Fruit fly (Drosophila melanogaster) whole organism, embryonic: ENCODE measurements around the gene CG10984.

ENCODE experiments used
- Ada2b ChIP-seq: fragments of 200-800 bp; sonication (Bioruptor generic); IDR thresholded peaks from 2 replicates; pipeline ENCODE4 v1.3.6; 2022; ENCODE audit warnings: missing biosample characterization, missing genetic modification characterization
- Blimp-1 ChIP-seq: fragments of 200-800 bp; sonication (Bioruptor generic); optimal IDR thresholded peaks from 3 replicates; lab custom pipeline; 2018; ENCODE audit warnings: missing biosample characterization, missing genetic modification characterization, mild to moderate bottlenecking, moderate library complexity, missing genetic modification reagents
- CG1024 ChIP-seq: fragments of 200-800 bp; sonication (Bioruptor generic); IDR thresholded peaks from 2 replicates; pipeline ENCODE4 v1.3.6; 2022; ENCODE audit warnings: missing biosample characterization, missing genetic modification characterization
- CG10267 ChIP-seq: fragments of 200-800 bp; sonication (Bioruptor generic); optimal IDR thresholded peaks from 2 replicates; lab custom pipeline; 2018; ENCODE audit warnings: missing biosample characterization, mild to moderate bottlenecking, missing genetic modification characterization, moderate library complexity
- CG10979 ChIP-seq: fragments of 200-800 bp; sonication (Bioruptor generic); optimal IDR thresholded peaks from 2 replicates; lab custom pipeline; 2018; ENCODE audit warnings: missing biosample characterization, mild to moderate bottlenecking, missing genetic modification characterization, moderate library complexity
- CG12391 ChIP-seq: fragments of 200-800 bp; sonication (Bioruptor generic); optimal IDR thresholded peaks from 3 replicates; lab custom pipeline; 2018; ENCODE audit warnings: missing biosample characterization, mild to moderate bottlenecking, missing genetic modification characterization, moderate library complexity
- CG14710 ChIP-seq: fragments of 200-800 bp; sonication (Bioruptor generic); optimal IDR thresholded peaks from 3 replicates; lab custom pipeline; 2019; ENCODE audit warnings: missing biosample characterization, mild to moderate bottlenecking, missing genetic modification characterization, moderate library complexity
- CG15479 ChIP-seq: fragments of 200-800 bp; sonication (Bioruptor generic); optimal IDR thresholded peaks from 3 replicates; lab custom pipeline; 2019; ENCODE audit warnings: missing biosample characterization, mild to moderate bottlenecking, missing genetic modification characterization, moderate library complexity
- CG18262 ChIP-seq: fragments of 200-800 bp; optimal IDR thresholded peaks from 3 replicates; lab custom pipeline; 2019; ENCODE audit warnings: missing biosample characterization, mild to moderate bottlenecking, missing genetic modification characterization, moderate library complexity
- CG2712 ChIP-seq: fragments of 200-800 bp; optimal IDR thresholded peaks from 3 replicates; lab custom pipeline; 2019; ENCODE audit warnings: missing biosample characterization, mild to moderate bottlenecking, missing genetic modification characterization, moderate library complexity
- CG4707 ChIP-seq: fragments of 200-800 bp; sonication (Bioruptor generic); optimal IDR thresholded peaks from 2 replicates; lab custom pipeline; 2018; ENCODE audit warnings: missing biosample characterization, mild to moderate bottlenecking, missing genetic modification characterization, moderate library complexity
- CG5245 ChIP-seq: fragments of 200-800 bp; sonication (Bioruptor generic); optimal IDR thresholded peaks from 3 replicates; lab custom pipeline; 2016; ENCODE audit warnings: missing biosample characterization, missing genetic modification characterization
- CG6254 ChIP-seq: fragments of 200-800 bp; sonication (Bioruptor generic); optimal IDR thresholded peaks from 3 replicates; lab custom pipeline; 2017; ENCODE audit warnings: mild to moderate bottlenecking, missing biosample characterization, missing genetic modification reagents, missing genetic modification characterization
- CG6683 ChIP-seq: fragments of 200-800 bp; sonication (Bioruptor generic); optimal IDR thresholded peaks from 2 replicates; lab custom pipeline; 2017; ENCODE audit warnings: missing biosample characterization, mild to moderate bottlenecking, missing genetic modification characterization, missing genetic modification reagents
- CG6689 ChIP-seq: fragments of 200-800 bp; sonication (Bioruptor generic); IDR thresholded peaks from 2 replicates; pipeline ENCODE4 v1.3.6; 2022; ENCODE audit warnings: missing biosample characterization, missing genetic modification characterization
- CG7963 ChIP-seq: fragments of 200-800 bp; sonication (Bioruptor generic); IDR thresholded peaks from 3 replicates; pipeline ENCODE4 v1.3.6; 2022; ENCODE audit warnings: missing biosample characterization, missing genetic modification characterization; ENCODE audit not compliant: partially characterized antibody
- CG8388 ChIP-seq: fragments of 200-800 bp; sonication (Bioruptor generic); optimal IDR thresholded peaks from 2 replicates; lab custom pipeline; 2019; ENCODE audit warnings: missing biosample characterization, mild to moderate bottlenecking, missing genetic modification characterization, moderate library complexity
- CG8478 ChIP-seq: fragments of >200 bp; optimal IDR thresholded peaks from 2 replicates; lab custom pipeline; 2018
- CG9727 ChIP-seq: fragments of 200-800 bp; sonication (Bioruptor generic); optimal IDR thresholded peaks from 3 replicates; lab custom pipeline; 2017; ENCODE audit warnings: missing biosample characterization, mild to moderate bottlenecking, missing genetic modification characterization
- CG9817 ChIP-seq: fragments of 200-800 bp; sonication (Bioruptor generic); optimal IDR thresholded peaks from 2 replicates; lab custom pipeline; 2018; ENCODE audit warnings: missing biosample characterization, mild to moderate bottlenecking, missing genetic modification characterization, moderate library complexity
- CoRest ChIP-seq: fragments of 200-800 bp; sonication (Bioruptor generic); optimal IDR thresholded peaks from 3 replicates; lab custom pipeline; 2018; ENCODE audit warnings: missing biosample characterization, mild to moderate bottlenecking, missing genetic modification characterization, moderate library complexity
- Ets65A ChIP-seq: fragments of 200-800 bp; sonication (Bioruptor generic); peaks from one replicate; lab custom pipeline; 2016; ENCODE audit warnings: missing biosample characterization, missing genetic modification characterization
- Lhr ChIP-seq: fragments of 200-800 bp; sonication (Bioruptor generic); optimal IDR thresholded peaks from 3 replicates; lab custom pipeline; 2017; ENCODE audit warnings: mild to moderate bottlenecking, missing biosample characterization, missing genetic modification reagents, missing genetic modification characterization
- NfI ChIP-seq: fragments of 200-800 bp; sonication (Bioruptor generic); optimal IDR thresholded peaks from 3 replicates; lab custom pipeline; 2018; ENCODE audit warnings: missing biosample characterization, mild to moderate bottlenecking, missing genetic modification characterization, moderate library complexity
- Spps ChIP-seq: fragments of 200-800 bp; sonication (Bioruptor generic); optimal IDR thresholded peaks from 2 replicates; lab custom pipeline; 2018; ENCODE audit warnings: missing biosample characterization, mild to moderate bottlenecking, missing genetic modification characterization
- Xbp1 ChIP-seq: fragments of 200-800 bp; sonication (Bioruptor generic); optimal IDR thresholded peaks from 3 replicates; lab custom pipeline; 2016; ENCODE audit warnings: missing biosample characterization, mild to moderate bottlenecking, missing genetic modification characterization
- Xrp1 ChIP-seq: fragments of 200-800 bp; sonication (Bioruptor generic); IDR thresholded peaks from 2 replicates; pipeline ENCODE4 v1.3.6; 2022; ENCODE audit warnings: missing biosample characterization, missing genetic modification characterization
- bab2 ChIP-seq: fragments of 200-800 bp; sonication (Bioruptor generic); optimal IDR thresholded peaks from 2 replicates; lab custom pipeline; 2016; ENCODE audit warnings: missing biosample characterization, missing genetic modification characterization
- bbx ChIP-seq: fragments of 200-800 bp; sonication (Bioruptor generic); IDR thresholded peaks from 2 replicates; pipeline ENCODE4 v1.3.6; 2022; ENCODE audit warnings: missing biosample characterization, missing genetic modification characterization; ENCODE audit not compliant: partially characterized antibody
- bsh ChIP-seq, 2 experiments: fragments of 200-800 bp; sonication (Bioruptor generic); optimal IDR thresholded peaks; 2 replicates each; lab custom pipeline; 2017 to 2018; ENCODE audit warnings: mild to moderate bottlenecking in 2 of 2, missing biosample characterization in 2 of 2, missing genetic modification characterization in 2 of 2, moderate library complexity in 1 of 2
- chif ChIP-seq, 2 experiments: fragments of 200-800 bp; sonication (Bioruptor generic); optimal IDR thresholded peaks; 3 replicates each; lab custom pipeline; 2016; ENCODE audit warnings: missing biosample characterization in 2 of 2, missing genetic modification characterization in 2 of 2
- ci ChIP-seq: fragments of 200-800 bp; sonication (Bioruptor generic); IDR thresholded peaks from 3 replicates; pipeline ENCODE4 v1.3.6; 2022; ENCODE audit warnings: missing biosample characterization, missing genetic modification characterization
- dmrt11E ChIP-seq: fragments of 200-800 bp; sonication (Bioruptor generic); optimal IDR thresholded peaks from 3 replicates; lab custom pipeline; 2018; ENCODE audit warnings: missing biosample characterization, mild to moderate bottlenecking, missing genetic modification characterization, moderate library complexity
- dysf ChIP-seq: fragments of 200-800 bp; sonication (Bioruptor generic); IDR thresholded peaks from 3 replicates; pipeline ENCODE4 v1.3.6; 2022; ENCODE audit warnings: missing biosample characterization, missing genetic modification characterization
- fd102C ChIP-seq: fragments of 200-800 bp; sonication (Bioruptor generic); optimal IDR thresholded peaks from 2 replicates; lab custom pipeline; 2018; ENCODE audit warnings: missing biosample characterization, mild to moderate bottlenecking, missing genetic modification characterization, moderate library complexity
- fd96Cb ChIP-seq: fragments of 200-800 bp; sonication (Bioruptor generic); optimal IDR thresholded peaks from 2 replicates; lab custom pipeline; 2018; ENCODE audit warnings: missing biosample characterization, mild to moderate bottlenecking, missing genetic modification characterization, moderate library complexity
- gem ChIP-seq: fragments of 200-800 bp; sonication (Bioruptor generic); optimal IDR thresholded peaks from 2 replicates; lab custom pipeline; 2019; ENCODE audit warnings: missing biosample characterization, mild to moderate bottlenecking, missing genetic modification characterization, moderate library complexity
- lola ChIP-seq, 3 experiments: fragments of >200 bp in 2 of 3; fragments of 200-800 bp in 1 of 3; sonication (Bioruptor generic) in 1 of 3; optimal IDR thresholded peaks; 2 replicates each; lab custom pipeline; 2017 to 2019; ENCODE audit warnings: missing biosample characterization in 3 of 3, missing genetic modification characterization in 3 of 3, mild to moderate bottlenecking in 1 of 3, moderate library complexity in 1 of 3
- prd ChIP-seq, 3 experiments: fragments of >200 bp in 2 of 3; fragments of 200-800 bp in 1 of 3; sonication (Bioruptor generic) in 1 of 3; optimal IDR thresholded peaks in 2 of 3; IDR thresholded peaks in 1 of 3; 2 replicates in 2 of 3; 3 replicates in 1 of 3; pipeline versions ENCODE4 v1.3.6 to Lab custom; 2017 to 2022; ENCODE audit warnings: missing biosample characterization in 1 of 3, missing genetic modification characterization in 1 of 3
- ro ChIP-seq: fragments of 200-800 bp; sonication (Bioruptor generic); IDR thresholded peaks from 2 replicates; pipeline ENCODE4 v1.3.6; 2022; ENCODE audit warnings: missing biosample characterization, missing genetic modification characterization
- sens ChIP-seq: fragments of 200-800 bp; sonication (Bioruptor generic); peaks from one replicate; lab custom pipeline; 2016; ENCODE audit warnings: missing biosample characterization, missing genetic modification characterization
- sim ChIP-seq: fragments of 200-800 bp; sonication (Bioruptor generic); IDR thresholded peaks from 2 replicates; pipeline ENCODE4 v1.3.6; 2022; ENCODE audit warnings: missing biosample characterization, missing genetic modification characterization
- tin ChIP-seq: fragments of 200-800 bp; sonication (Bioruptor generic); optimal IDR thresholded peaks from 3 replicates; lab custom pipeline; 2016; ENCODE audit warnings: missing biosample characterization, missing genetic modification characterization
- tup ChIP-seq: fragments of 200-800 bp; sonication (Bioruptor generic); optimal IDR thresholded peaks from 2 replicates; lab custom pipeline; 2016; ENCODE audit warnings: missing biosample characterization, mild to moderate bottlenecking, missing genetic modification characterization, moderate library complexity
- vfl ChIP-seq: fragments of 200-800 bp; sonication (Bioruptor generic); optimal IDR thresholded peaks from 2 replicates; lab custom pipeline; 2016; ENCODE audit warnings: missing biosample characterization, missing genetic modification characterization
- vvl ChIP-seq: fragments of 200-800 bp; sonication (Bioruptor generic); IDR thresholded peaks from 2 replicates; pipeline ENCODE4 v1.3.6; 2022; ENCODE audit warnings: missing biosample characterization, missing genetic modification characterization
- zen ChIP-seq: fragments of 200-800 bp; sonication (Bioruptor generic); optimal IDR thresholded peaks from 3 replicates; lab custom pipeline; 2018; ENCODE audit warnings: missing biosample characterization, mild to moderate bottlenecking, missing genetic modification characterization, moderate library complexity
- zfh1 ChIP-seq: fragments of 200-800 bp; sonication (Bioruptor generic); IDR thresholded peaks from 3 replicates; pipeline ENCODE4 v1.3.6; 2022; ENCODE audit warnings: missing biosample characterization, missing genetic modification characterization

The CG10984 gene

DNA sequence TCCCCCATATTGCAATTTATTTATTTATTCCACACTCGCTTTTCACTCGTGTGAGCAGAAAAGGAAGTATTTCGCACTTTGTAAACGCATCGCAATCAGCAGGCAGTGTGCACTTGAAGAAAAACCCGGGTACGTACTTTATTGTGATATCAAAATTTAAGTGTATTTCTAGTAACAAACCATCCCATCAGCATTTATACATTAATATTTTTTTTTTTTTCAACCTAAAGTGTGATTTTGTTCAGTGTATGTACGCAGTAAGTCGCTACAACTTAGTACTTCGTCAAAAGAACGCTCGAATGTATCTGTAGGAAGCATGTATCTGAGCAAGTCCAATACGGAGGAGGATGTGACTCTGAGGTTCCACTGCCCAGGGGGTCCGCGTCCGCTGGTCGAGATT lies 24.2 kb upstream of the CG10984 start (continued):
- TF ChIP-seq CG6254 (GFP tag; lab: Kevin White, UChicago) (peak; percentile 25), Xrp1 (GFP tag; lab: Robert Waterston, UW) (peak; percentile 67; the same call in 1 of the 2 replicates), bbx (GFP tag; lab: Robert Waterston, UW) (no peak), sim (GFP tag; lab: Robert Waterston, UW) (0 out of 2 replicates have a peak, but pooled peaks have one; percentile 34), CG10979 (tag; lab: Kevin White, UChicago) (peak; percentile 48), vvl (0 out of 2 replicates have a peak, but pooled peaks have one; percentile 35), ro (0 out of 2 replicates have a peak, but pooled peaks have one; percentile 6), CG2712 (tag; lab: Kevin White, UChicago) (peak; percentile 29), Xbp1 (GFP tag; lab: Kevin White, UChicago) (peak; percentile 12), chif (GFP tag; optimal IDR thresholded peaks at IDR 0.05; lab: Kevin White, UChicago) (peak in 1 of 2 experiments; percentile 44), prd (optimal IDR thresholded peaks at IDR 0.05; lab: Kevin White, UChicago) (no peak), prd (GFP tag; IDR thresholded peaks at IDR 0.05; lab: Robert Waterston, UW) (peak; percentile 64; the same call in 2 of the 3 replicates), CG18262 (peak; percentile 13), bsh (GFP tag; optimal IDR thresholded peaks at IDR 0.05; lab: Kevin White, UChicago) (peak in 1 of 2 experiments; percentile 38), CG9727 (peak; percentile 61), CG15479 (GFP tag; lab: Kevin White, UChicago) (no peak), sens (GFP tag; lab: Kevin White, UChicago) (peak; percentile 87), CG6689 (GFP tag; lab: Robert Waterston, UW) (peak; percentile 30; the same call in 1 of the 2 replicates), CG9817 (no peak), Blimp-1 (GFP tag; lab: Kevin White, UChicago) (peak; percentile 12), CG14710 (peak; percentile 27), gem (tag; lab: Kevin White, UChicago) (peak; percentile 24), vfl (GFP tag; lab: Kevin White, UChicago) (no peak), CG10267 (tag; lab: Kevin White, UChicago) (peak; percentile 10), dysf (GFP tag; lab: Robert Waterston, UW) (0 out of 3 replicates have a peak, but pooled peaks have one; percentile 32), CG5245 (GFP tag; lab: Kevin White, UChicago) (peak; percentile 15), Lhr (GFP tag; lab: Kevin White, UChicago) (no peak), Ets65A (GFP tag; lab: Kevin White, UChicago) (peak; percentile 91), CG6683 (GFP tag; lab: Kevin White, UChicago) (no peak), CoRest (tag; lab: Kevin White, UChicago) (no peak), lola (GFP tag; optimal IDR thresholded peaks at IDR 0.05; lab: Kevin White, UChicago) (peak in 1 of 3 experiments; percentile 4), tin (GFP tag; lab: Kevin White, UChicago) (peak; percentile 30), ci (GFP tag; lab: Robert Waterston, UW) (0 out of 3 replicates have a peak, but pooled peaks have one; percentile 49), CG7963 (GFP tag; lab: Robert Waterston, UW) (no peak), CG4707 (GFP tag; lab: Kevin White, UChicago) (no peak), CG8478 (lab: Kevin White, UChicago) (no peak), Ada2b (GFP tag; lab: Robert Waterston, UW) (peak; percentile 42; the same call in 1 of the 2 replicates), fd102C (GFP tag; lab: Kevin White, UChicago) (peak; percentile 10), CG8388 (peak; percentile 14), zfh1 (GFP tag; lab: Robert Waterston, UW) (0 out of 3 replicates have a peak, but pooled peaks have one; percentile 38), tup (GFP tag; lab: Kevin White, UChicago) (no peak), fd96Cb (peak; percentile 12), bab2 (GFP tag; lab: Kevin White, UChicago) (peak; percentile 19), dmrt11E (tag; lab: Kevin White, UChicago) (peak; percentile 30), Spps (tag; lab: Kevin White, UChicago) (peak; percentile 42), CG1024 (0 out of 2 replicates have a peak, but pooled peaks have one; percentile 13), zen (tag; lab: Kevin White, UChicago) (peak; percentile 11), CG12391 (tag; lab: Kevin White, UChicago) (peak; percentile 22), NfI (GFP tag; lab: Kevin White, UChicago) (no peak)
